Fruit fly (Drosophila melanogaster) whole organism, embryonic: ENCODE results near the gene CG6126.
A peak's percentile ranks its signal among the peaks of the same experiment; 100 is the strongest.

Experiments used
- CG10147 ChIP-seq: fragments of 200-800 bp; sonication (Bioruptor generic); optimal IDR thresholded peaks from 2 replicates; lab custom pipeline; 2019; ENCODE audit warnings: missing biosample characterization, mild to moderate bottlenecking, missing genetic modification characterization, moderate library complexity
- CG11456 ChIP-seq: fragments of 200-800 bp; sonication (Bioruptor generic); IDR thresholded peaks from 3 replicates; pipeline ENCODE4 v1.3.6; 2022; ENCODE audit warnings: missing biosample characterization, missing genetic modification characterization
- CG11723 ChIP-seq: fragments of 200-800 bp; sonication (Bioruptor generic); optimal IDR thresholded peaks from 2 replicates; lab custom pipeline; 2017; ENCODE audit warnings: missing biosample characterization, mild to moderate bottlenecking, missing genetic modification characterization
- CG13123 ChIP-seq: fragments of 200-800 bp; sonication (Bioruptor generic); optimal IDR thresholded peaks from 2 replicates; lab custom pipeline; 2016; ENCODE audit warnings: missing biosample characterization, missing genetic modification characterization
- CG13296 ChIP-seq: fragments of 200-800 bp; sonication (Bioruptor generic); optimal IDR thresholded peaks from 3 replicates; lab custom pipeline; 2018; ENCODE audit warnings: missing biosample characterization, mild to moderate bottlenecking, missing genetic modification characterization
- CG13424 ChIP-seq: fragments of 200-800 bp; sonication (Bioruptor generic); optimal IDR thresholded peaks from 2 replicates; lab custom pipeline; 2019; ENCODE audit warnings: missing biosample characterization, mild to moderate bottlenecking, missing genetic modification characterization, moderate library complexity
- CG17359 ChIP-seq: fragments of 200-800 bp; sonication (Bioruptor generic); optimal IDR thresholded peaks from 3 replicates; lab custom pipeline; 2018; ENCODE audit warnings: missing biosample characterization, mild to moderate bottlenecking, missing genetic modification characterization, moderate library complexity
- CG31441 ChIP-seq: fragments of 200-800 bp; sonication (Bioruptor generic); IDR thresholded peaks from 2 replicates; pipeline ENCODE4 v1.3.6; 2022; ENCODE audit warnings: missing biosample characterization, missing genetic modification characterization
- CG3407 ChIP-seq: fragments of 200-800 bp; sonication (Bioruptor generic); optimal IDR thresholded peaks from 2 replicates; lab custom pipeline; 2018; ENCODE audit warnings: missing biosample characterization, mild to moderate bottlenecking, missing genetic modification characterization
- CG6175 ChIP-seq: fragments of 200-800 bp; sonication (Bioruptor generic); IDR thresholded peaks from 3 replicates; pipeline ENCODE4 v1.3.6; 2022; ENCODE audit warnings: missing biosample characterization, missing genetic modification characterization
- CG6791 ChIP-seq: fragments of 200-800 bp; sonication (Bioruptor generic); IDR thresholded peaks from 3 replicates; pipeline ENCODE4 v1.3.6; 2022; ENCODE audit warnings: missing biosample characterization, missing genetic modification characterization; ENCODE audit not compliant: partially characterized antibody
- CG7928 ChIP-seq: fragments of 200-800 bp; sonication (Bioruptor generic); optimal IDR thresholded peaks from 2 replicates; lab custom pipeline; 2017; ENCODE audit warnings: missing biosample characterization, mild to moderate bottlenecking, missing genetic modification characterization
- D19A ChIP-seq: fragments of 200-800 bp; optimal IDR thresholded peaks from 3 replicates; lab custom pipeline; 2019; ENCODE audit warnings: missing biosample characterization, mild to moderate bottlenecking, missing genetic modification characterization, moderate library complexity
- E2f1 ChIP-seq: fragments of 200-800 bp; sonication (Bioruptor generic); IDR thresholded peaks from 2 replicates; pipeline ENCODE4 v1.3.6; 2022; ENCODE audit warnings: missing biosample characterization, missing genetic modification characterization
- ERR ChIP-seq: fragments of 200-800 bp; sonication (Bioruptor generic); optimal IDR thresholded peaks from 2 replicates; lab custom pipeline; 2016; ENCODE audit warnings: missing biosample characterization, missing genetic modification characterization
- Fer2 ChIP-seq: fragments of 200-800 bp; sonication (Bioruptor generic); optimal IDR thresholded peaks from 2 replicates; lab custom pipeline; 2018; ENCODE audit warnings: missing biosample characterization, mild to moderate bottlenecking, missing genetic modification characterization, moderate library complexity
- Hmr ChIP-seq: fragments of 200-800 bp; sonication (Bioruptor generic); optimal IDR thresholded peaks from 3 replicates; lab custom pipeline; 2017; ENCODE audit warnings: mild to moderate bottlenecking, missing biosample characterization, missing genetic modification reagents, missing genetic modification characterization
- Hsf ChIP-seq: fragments of 200-800 bp; sonication (Bioruptor generic); optimal IDR thresholded peaks from 3 replicates; lab custom pipeline; 2016; ENCODE audit warnings: missing biosample characterization, missing genetic modification characterization
- Lhr ChIP-seq: fragments of 200-800 bp; sonication (Bioruptor generic); optimal IDR thresholded peaks from 3 replicates; lab custom pipeline; 2017; ENCODE audit warnings: mild to moderate bottlenecking, missing biosample characterization, missing genetic modification reagents, missing genetic modification characterization
- Lim3 ChIP-seq: fragments of 200-800 bp; sonication (Bioruptor generic); IDR thresholded peaks from 2 replicates; pipeline ENCODE4 v1.3.6; 2022; ENCODE audit warnings: missing biosample characterization, missing genetic modification characterization
- Meics ChIP-seq: fragments of 200-800 bp; sonication (Bioruptor generic); optimal IDR thresholded peaks from 2 replicates; lab custom pipeline; 2017; ENCODE audit warnings: missing biosample characterization, mild to moderate bottlenecking, missing genetic modification characterization
- Nf-YB ChIP-seq: fragments of 200-800 bp; sonication (Bioruptor generic); optimal IDR thresholded peaks from 3 replicates; lab custom pipeline; 2019; ENCODE audit warnings: missing biosample characterization, mild to moderate bottlenecking, missing genetic modification characterization, moderate library complexity
- Poxn ChIP-seq: fragments of 200-800 bp; sonication (Bioruptor generic); IDR thresholded peaks from 2 replicates; pipeline ENCODE4 v1.3.6; 2022; ENCODE audit warnings: missing biosample characterization, missing genetic modification characterization
- Ptx1 ChIP-seq: fragments of 200-800 bp; sonication (Bioruptor generic); IDR thresholded peaks from 2 replicates; pipeline ENCODE4 v1.3.6; 2022; ENCODE audit warnings: missing biosample characterization, missing genetic modification characterization
- Side ChIP-seq: fragments of 200-800 bp; sonication (Bioruptor generic); optimal IDR thresholded peaks from 2 replicates; lab custom pipeline; 2016; ENCODE audit warnings: missing biosample characterization, missing genetic modification characterization
- Spps ChIP-seq: fragments of 200-800 bp; sonication (Bioruptor generic); optimal IDR thresholded peaks from 2 replicates; lab custom pipeline; 2018; ENCODE audit warnings: missing biosample characterization, mild to moderate bottlenecking, missing genetic modification characterization
- Sry-β ChIP-seq: fragments of 200-800 bp; sonication (Bioruptor generic); optimal IDR thresholded peaks from 2 replicates; lab custom pipeline; 2018; ENCODE audit warnings: missing biosample characterization, mild to moderate bottlenecking, missing genetic modification characterization, moderate library complexity
- ab ChIP-seq: fragments of 200-800 bp; sonication (Bioruptor generic); optimal IDR thresholded peaks from 2 replicates; lab custom pipeline; 2016; ENCODE audit warnings: missing biosample characterization, missing genetic modification characterization
- ato ChIP-seq: fragments of 200-800 bp; sonication (Bioruptor generic); IDR thresholded peaks from 2 replicates; pipeline ENCODE4 v1.3.6; 2022; ENCODE audit warnings: missing biosample characterization, missing genetic modification characterization; ENCODE audit not compliant: partially characterized antibody
- bbx ChIP-seq: fragments of 200-800 bp; sonication (Bioruptor generic); IDR thresholded peaks from 2 replicates; pipeline ENCODE4 v1.3.6; 2022; ENCODE audit warnings: missing biosample characterization, missing genetic modification characterization; ENCODE audit not compliant: partially characterized antibody
- cas ChIP-seq: fragments of 200-800 bp; sonication (Bioruptor generic); IDR thresholded peaks from 2 replicates; pipeline ENCODE4 v1.3.6; 2022; ENCODE audit warnings: missing biosample characterization, missing genetic modification characterization
- chn ChIP-seq: fragments of 200-800 bp; sonication (Bioruptor generic); optimal IDR thresholded peaks from 2 replicates; lab custom pipeline; 2016; ENCODE audit warnings: missing biosample characterization, missing genetic modification characterization
- croc ChIP-seq: fragments of 200-800 bp; sonication (Bioruptor generic); conservative IDR thresholded peaks from 3 replicates; pipeline ENCODE4 v1.3.6; 2022; ENCODE audit warnings: missing biosample characterization, missing genetic modification characterization
- da ChIP-seq: fragments of 200-800 bp; sonication (Bioruptor generic); optimal IDR thresholded peaks from 2 replicates; lab custom pipeline; 2016; ENCODE audit warnings: missing biosample characterization, missing genetic modification characterization
- dmrt11E ChIP-seq: fragments of 200-800 bp; sonication (Bioruptor generic); optimal IDR thresholded peaks from 3 replicates; lab custom pipeline; 2018; ENCODE audit warnings: missing biosample characterization, mild to moderate bottlenecking, missing genetic modification characterization, moderate library complexity
- esg ChIP-seq: fragments of 200-800 bp; sonication (Bioruptor generic); conservative IDR thresholded peaks from 2 replicates; pipeline ENCODE4 v1.3.6; 2022; ENCODE audit warnings: missing biosample characterization, missing genetic modification characterization
- exex ChIP-seq: fragments of 200-800 bp; sonication (Bioruptor generic); optimal IDR thresholded peaks from 4 replicates; lab custom pipeline; 2018; ENCODE audit warnings: missing biosample characterization, mild to moderate bottlenecking, missing genetic modification characterization, moderate library complexity
- gce ChIP-seq: fragments of 200-800 bp; sonication (Bioruptor generic); IDR thresholded peaks from 3 replicates; pipeline ENCODE4 v1.3.6; 2022; ENCODE audit warnings: missing biosample characterization, missing genetic modification characterization
- gcm2 ChIP-seq: fragments of 200-800 bp; sonication (Bioruptor generic); optimal IDR thresholded peaks from 2 replicates; lab custom pipeline; 2016; ENCODE audit warnings: missing biosample characterization, missing genetic modification characterization
- gfzf ChIP-seq: fragments of 200-800 bp; sonication (Bioruptor generic); optimal IDR thresholded peaks from 2 replicates; lab custom pipeline; 2016; ENCODE audit warnings: missing biosample characterization, mild to moderate bottlenecking, missing genetic modification characterization, moderate library complexity
- hbn ChIP-seq: fragments of 200-800 bp; sonication (Bioruptor generic); IDR thresholded peaks from 2 replicates; pipeline ENCODE4 v1.3.6; 2022; ENCODE audit warnings: missing biosample characterization, missing genetic modification characterization; ENCODE audit not compliant: partially characterized antibody
- ken ChIP-seq: fragments of 200-800 bp; sonication (Bioruptor generic); IDR thresholded peaks from 3 replicates; pipeline ENCODE4 v1.3.6; 2022; ENCODE audit warnings: missing biosample characterization, missing genetic modification characterization
- lola ChIP-seq, 3 experiments: fragments of >200 bp in 2 of 3; fragments of 200-800 bp in 1 of 3; sonication (Bioruptor generic) in 1 of 3; optimal IDR thresholded peaks; 2 replicates each; lab custom pipeline; 2017 to 2019; ENCODE audit warnings: missing biosample characterization in 3 of 3, missing genetic modification characterization in 3 of 3, mild to moderate bottlenecking in 1 of 3, moderate library complexity in 1 of 3
- psq ChIP-seq: fragments of 200-800 bp; sonication (Bioruptor generic); optimal IDR thresholded peaks from 2 replicates; lab custom pipeline; 2017; ENCODE audit warnings: missing biosample characterization, missing genetic modification characterization
- sisA ChIP-seq: fragments of 200-800 bp; sonication (Bioruptor generic); IDR thresholded peaks from 2 replicates; pipeline ENCODE4 v1.3.6; 2022; ENCODE audit warnings: missing biosample characterization, missing genetic modification characterization
- slp2 ChIP-seq: fragments of 200-800 bp; sonication (Bioruptor generic); optimal IDR thresholded peaks from 2 replicates; lab custom pipeline; 2016; ENCODE audit warnings: missing biosample characterization, missing genetic modification characterization
- wdn ChIP-seq: fragments of 200-800 bp; sonication (Bioruptor generic); IDR thresholded peaks from 2 replicates; pipeline ENCODE4 v1.3.6; 2022; ENCODE audit warnings: missing biosample characterization, missing genetic modification characterization
- wor ChIP-seq: fragments of 200-800 bp; sonication (Bioruptor generic); IDR thresholded peaks from 2 replicates; pipeline ENCODE4 v1.3.6; 2022; ENCODE audit warnings: missing biosample characterization, missing genetic modification characterization

Gene CG6126

dm6 chr3R:16221359-16222299 lies 18.7 kb upstream of the CG6126 start (continued):
- no peak for TF ChIP-seq ato
- TF ChIP-seq CG6791 (GFP tag; lab: Robert Waterston, UW), result no peak
- no peak for TF ChIP-seq cas (GFP tag; lab: Robert Waterston, UW)
- peak; percentile 9 for TF ChIP-seq Lhr (GFP tag; lab: Kevin White, UChicago)
- TF ChIP-seq ken (GFP tag; lab: Robert Waterston, UW), result peak; percentile 61
- TF ChIP-seq da (GFP tag; lab: Kevin White, UChicago), result no peak
- TF ChIP-seq esg (GFP tag; lab: Robert Waterston, UW), result peak; percentile 69
- TF ChIP-seq slp2 (GFP tag; lab: Kevin White, UChicago), result peak; percentile 72
- TF ChIP-seq CG13296 (GFP tag; lab: Kevin White, UChicago), result peak; percentile 92
- TF ChIP-seq Meics (GFP tag; lab: Kevin White, UChicago), result peak; percentile 95
- TF ChIP-seq Lim3 (GFP tag; lab: Robert Waterston, UW), result 0 out of 2 replicates have a peak, but pooled peaks have one; percentile 9
- peak; percentile 75 for TF ChIP-seq CG17359 (tag; lab: Kevin White, UChicago)
- no peak for TF ChIP-seq gfzf (GFP tag; lab: Kevin White, UChicago)
- TF ChIP-seq Hsf, result peak; percentile 46
- TF ChIP-seq sisA (GFP tag; lab: Robert Waterston, UW), result peak; percentile 63
- TF ChIP-seq Hmr (GFP tag; lab: Kevin White, UChicago), result peak; percentile 86
- TF ChIP-seq CG6175 (GFP tag; lab: Robert Waterston, UW), result peak; percentile 18; the same call in 1 of the 3 replicates
- no peak for TF ChIP-seq ERR (GFP tag; lab: Kevin White, UChicago)
- 0 out of 2 replicates have a peak, but pooled peaks have one; percentile 41 for TF ChIP-seq Poxn
- peak; percentile 73 for TF ChIP-seq CG13123 (GFP tag; lab: Kevin White, UChicago)
- peak; percentile 93 for TF ChIP-seq dmrt11E
- peak; percentile 91; the same call in 1 of the 2 replicates for TF ChIP-seq CG31441 (GFP tag; lab: Robert Waterston, UW)
- peak; percentile 71 for TF ChIP-seq psq
- TF ChIP-seq Nf-YB (GFP tag; lab: Kevin White, UChicago), result peak; percentile 85
- peak; percentile 55 for TF ChIP-seq CG7928 (GFP tag; lab: Kevin White, UChicago)
- TF ChIP-seq wor, result peak; percentile 57; the same call in 1 of the 2 replicates
- TF ChIP-seq wdn (GFP tag; lab: Robert Waterston, UW), result peak; percentile 43
- TF ChIP-seq D19A (tag; lab: Kevin White, UChicago), result peak; percentile 87
- TF ChIP-seq Spps (tag; lab: Kevin White, UChicago), result peak; percentile 87
- no peak for TF ChIP-seq hbn (GFP tag; lab: Robert Waterston, UW)
- TF ChIP-seq CG11723 (GFP tag; lab: Kevin White, UChicago), result peak; percentile 93
- peak in 2 of 3 experiments; percentile 22 to 100 for TF ChIP-seq lola (GFP tag; optimal IDR thresholded peaks at IDR 0.05; lab: Kevin White, UChicago)
- peak; percentile 80 for TF ChIP-seq CG11456 (GFP tag; lab: Robert Waterston, UW)
- TF ChIP-seq chn, result no peak
- peak; percentile 77 for TF ChIP-seq ab (GFP tag; lab: Kevin White, UChicago)
- TF ChIP-seq exex, result peak; percentile 58
- TF ChIP-seq croc (GFP tag; lab: Robert Waterston, UW), result peak; percentile 74
- TF ChIP-seq gcm2, result peak; percentile 52
- peak; percentile 64 for TF ChIP-seq Sry-β (GFP tag; lab: Kevin White, UChicago)
- no peak for TF ChIP-seq Side (GFP tag; lab: Kevin White, UChicago)
- peak; percentile 64; the same call in 2 of the 3 replicates for TF ChIP-seq gce (GFP tag; lab: Robert Waterston, UW)
- peak; percentile 97 for TF ChIP-seq CG13424 (tag; lab: Kevin White, UChicago)
- peak; percentile 51 for TF ChIP-seq bbx
- TF ChIP-seq CG3407 (GFP tag; lab: Kevin White, UChicago), result peak; percentile 85
- TF ChIP-seq E2f1 (GFP tag; lab: Robert Waterston, UW), result peak; percentile 67; the same call in 1 of the 2 replicates
- TF ChIP-seq CG10147 (GFP tag; lab: Kevin White, UChicago), result peak; percentile 95
- peak; percentile 71 for TF ChIP-seq Fer2 (tag; lab: Kevin White, UChicago)
- peak; percentile 80 for TF ChIP-seq Ptx1 (GFP tag; lab: Robert Waterston, UW)
